Fruit fly (Drosophila melanogaster): ENCODE data around the gene CG14864.

DNA sequence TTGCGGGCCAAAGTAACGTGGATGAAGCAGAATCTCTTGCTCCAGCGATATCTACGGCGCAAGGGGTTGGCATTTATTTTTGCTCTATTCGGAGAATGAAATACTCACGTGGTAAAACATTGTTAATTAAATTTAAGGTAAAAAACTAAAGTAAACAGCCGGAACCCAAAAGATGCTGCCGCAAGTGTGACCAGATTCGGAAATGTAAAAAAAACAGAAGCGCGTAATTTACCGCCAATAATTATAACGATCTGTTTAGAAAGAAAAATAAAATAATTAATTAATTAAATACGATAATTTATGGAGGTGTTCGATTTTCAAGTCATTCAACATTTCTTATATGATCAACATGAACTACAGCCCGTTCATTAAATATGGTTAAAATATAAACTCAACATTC, 45.4 kb downstream of the CG14864 start, which contains the start of gene Polr2G:
- no peak for TF ChIP-seq insv (optimal IDR thresholded peaks at IDR 0.05)
- no peak for TF ChIP-seq h (optimal IDR thresholded peaks at IDR 0.05)
- no peak for TF ChIP-seq Myc (optimal IDR thresholded peaks at IDR 0.05)
- TF ChIP-seq psq (optimal IDR thresholded peaks at IDR 0.05), result no peak
- TF ChIP-seq ttk (optimal IDR thresholded peaks at IDR 0.05), result no peak
- no peak for TF ChIP-seq Sin3A (optimal IDR thresholded peaks at IDR 0.05)

Data from Kc167 (cell line).